Worm (Caenorhabditis elegans) whole organism, L1 larva: ENCODE data around the gene sri-25.

Source experiments
- ceh-88 ChIP-seq: fragments of 200-800 bp; sonication (Bioruptor generic); IDR thresholded peaks from 2 replicates; pipeline ENCODE4 v1.3.6; 2022; ENCODE audit warnings: missing genetic modification characterization, missing compliant biosample characterization
- elt-2 ChIP-seq: sonication (generic microtip); optimal IDR thresholded peaks from 2 replicates; lab custom pipeline; 2016; ENCODE audit warnings: missing genetic modification characterization, mild to moderate bottlenecking, inconsistent platforms, missing compliant biosample characterization, missing genetic modification reagents
- hpl-2 ChIP-seq: fragments of 150-350 bp; optimal IDR thresholded peaks from 2 replicates; lab custom pipeline; 2014; ENCODE audit warnings: missing biosample characterization, missing genetic modification reagents, missing genetic modification characterization
- lir-3 ChIP-seq: sonication (generic microtip); optimal IDR thresholded peaks from 2 replicates; lab custom pipeline; 2016; ENCODE audit warnings: mild to moderate bottlenecking, missing genetic modification characterization, moderate library complexity, missing compliant biosample characterization; ENCODE audit not compliant: poor library complexity
- mdl-1 ChIP-seq, 2 experiments: fragments of 150-350 bp; optimal IDR thresholded peaks; 2 replicates each; lab custom pipeline; 2014 to 2017; ENCODE audit warnings: missing biosample characterization in 2 of 2, missing genetic modification characterization in 2 of 2, inconsistent platforms in 1 of 2
- nhr-237 ChIP-seq: fragments of 150-350 bp; optimal IDR thresholded peaks from 2 replicates; lab custom pipeline; 2014; ENCODE audit warnings: missing biosample characterization, missing genetic modification characterization
- rnt-1 ChIP-seq: sonication (generic microtip); optimal IDR thresholded peaks from 2 replicates; lab custom pipeline; 2016; ENCODE audit warnings: mild to moderate bottlenecking, missing genetic modification characterization, moderate library complexity, missing compliant biosample characterization
- tlp-1 ChIP-seq: fragments of 150-350 bp; optimal IDR thresholded peaks from 2 replicates; lab custom pipeline; 2014; ENCODE audit warnings: missing biosample characterization, missing genetic modification characterization
- zag-1 ChIP-seq: fragments of 150-350 bp; optimal IDR thresholded peaks from 2 replicates; lab custom pipeline; 2014; ENCODE audit warnings: missing biosample characterization, missing genetic modification characterization

ce11 chrV:15259049-15259448, 42.2 kb downstream of the sri-25 start, which contains the start of gene srsx-37:
- no peak for TF ChIP-seq zag-1 (tag; lab: Kevin White, UChicago)
- TF ChIP-seq mdl-1 (tag; optimal IDR thresholded peaks at IDR 0.05; lab: Kevin White, UChicago): no peak
- TF ChIP-seq ceh-88 (GFP tag; lab: Robert Waterston, UW): no peak
- TF ChIP-seq elt-2: no peak
- no peak for TF ChIP-seq tlp-1 (tag; lab: Kevin White, UChicago)
- no peak for TF ChIP-seq nhr-237 (tag; lab: Kevin White, UChicago)
- no peak for TF ChIP-seq lir-3 (tag; lab: Kevin White, UChicago)
- TF ChIP-seq rnt-1: no peak
- TF ChIP-seq hpl-2 (GFP tag; lab: Kevin White, UChicago): no peak
